Worm (Caenorhabditis elegans): ENCODE results near the gene ets-6.

The ets-6 gene

DNA sequence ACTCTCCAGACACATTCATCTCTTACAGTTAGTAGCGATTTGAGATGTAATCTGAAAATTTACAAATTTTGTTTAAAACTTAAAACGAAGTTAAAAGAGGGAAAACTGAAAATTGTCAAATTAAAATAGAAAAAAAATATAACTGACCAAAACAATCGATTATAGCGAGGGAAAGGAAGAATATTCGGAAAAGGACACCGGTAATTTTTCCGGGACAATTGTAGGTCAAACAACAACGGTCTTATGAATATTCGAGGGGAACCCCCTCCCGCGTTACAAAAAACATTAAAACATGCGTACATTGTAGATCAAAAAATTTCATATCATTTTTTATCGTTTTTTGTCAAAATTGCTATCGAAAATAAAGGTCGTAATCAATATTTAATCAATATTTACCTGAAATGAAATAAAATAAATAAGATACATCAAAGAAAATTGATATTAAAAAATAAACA is 41.7 kb upstream of the ets-6 start, which contains the start of gene C50E3.12:
Gene C50E3.12, minus strand, starts transcription at position 51 of the 455 bp plus-strand sequence.
- no peak for TF ChIP-seq nhr-12 (tag; optimal IDR thresholded peaks at IDR 0.05)
- no peak for TF ChIP-seq ceh-16 (tag; optimal IDR thresholded peaks at IDR 0.05)
- TF ChIP-seq elt-2 (tag; optimal IDR thresholded peaks at IDR 0.05): no peak
- no peak for TF ChIP-seq egl-5 (tag; optimal IDR thresholded peaks at IDR 0.05)
- no peak for TF ChIP-seq eor-1 (tag; optimal IDR thresholded peaks at IDR 0.05)
- no peak for TF ChIP-seq mdl-1 (tag; optimal IDR thresholded peaks at IDR 0.05)
- TF ChIP-seq ZK546.5 (tag; optimal IDR thresholded peaks at IDR 0.05): no peak
- TF ChIP-seq elt-3 (tag; optimal IDR thresholded peaks at IDR 0.05): no peak
- no peak for TF ChIP-seq ztf-11 (tag; optimal IDR thresholded peaks at IDR 0.05)
- TF ChIP-seq nfya-1 (tag; optimal IDR thresholded peaks at IDR 0.05; ENCODE audit: insufficient read depth): no peak
- no peak for TF ChIP-seq tbx-2 (tag; optimal IDR thresholded peaks at IDR 0.05)
- TF ChIP-seq nhr-23 (tag; optimal IDR thresholded peaks at IDR 0.05): no peak
- no peak for TF ChIP-seq ama-1 (optimal IDR thresholded peaks at IDR 0.05)

DNA sequence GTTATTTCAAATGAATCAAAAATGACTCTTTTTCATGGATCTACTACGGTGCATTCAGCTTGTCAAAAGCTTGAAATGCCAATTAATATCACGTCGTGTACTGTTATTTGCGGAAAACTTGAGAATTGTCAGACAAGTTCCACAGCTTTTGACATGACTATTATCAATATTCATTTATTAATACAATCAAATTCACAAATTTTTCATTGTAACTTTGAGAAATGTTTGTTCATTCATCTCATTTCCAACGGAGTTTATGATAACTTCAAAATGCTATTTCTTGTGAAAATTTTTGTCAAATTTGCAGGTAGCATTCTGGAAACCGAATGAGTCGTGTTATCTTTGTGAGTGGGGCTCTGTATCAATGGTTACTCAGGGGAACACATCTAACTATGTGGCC is 37.8 kb upstream of the ets-6 start, which contains the start of gene C50E3.15:
Gene C50E3.15, plus strand, starts transcription at position 301 of the 400 bp plus-strand sequence.
- no peak for TF ChIP-seq aly-2 (tag; optimal IDR thresholded peaks at IDR 0.05)
- TF ChIP-seq fos-1 (tag; optimal IDR thresholded peaks at IDR 0.05): no peak
- TF ChIP-seq ztf-4 (tag; optimal IDR thresholded peaks at IDR 0.05): no peak
- no peak for TF ChIP-seq elt-1 (tag; optimal IDR thresholded peaks at IDR 0.05)
- TF ChIP-seq eor-1 (tag; optimal IDR thresholded peaks at IDR 0.05): no peak
- no peak for TF ChIP-seq nhr-23 (tag; optimal IDR thresholded peaks at IDR 0.05)
- no peak for TF ChIP-seq nhr-237 (tag; optimal IDR thresholded peaks at IDR 0.05)
- TF ChIP-seq jun-1 (tag; optimal IDR thresholded peaks at IDR 0.05): no peak

DNA sequence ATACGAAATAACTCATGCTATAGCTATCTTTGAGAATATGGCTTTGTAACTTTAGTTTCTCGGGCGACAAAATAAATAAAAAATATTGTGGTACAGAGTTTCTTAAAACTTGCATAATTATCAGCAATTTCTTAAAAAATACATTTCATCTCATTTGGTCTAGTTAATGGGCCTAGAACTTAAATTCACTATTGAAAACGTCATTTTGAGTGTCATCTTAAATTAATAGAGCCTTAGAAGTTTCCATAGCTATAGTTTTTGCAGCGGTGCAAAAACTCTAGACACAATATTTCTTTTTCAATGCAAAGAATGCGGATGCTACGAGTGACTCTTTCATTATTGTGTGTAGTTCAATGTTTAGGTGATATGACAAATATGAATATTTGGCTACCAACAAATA is 31.7 kb upstream of the ets-6 start, which contains the start of gene clec-215:
Gene clec-215, plus strand, starts transcription at position 301 of the 400 bp plus-strand sequence.
- no peak for TF ChIP-seq ztf-11 (tag; optimal IDR thresholded peaks at IDR 0.05)
- TF ChIP-seq pqm-1 (tag; optimal IDR thresholded peaks at IDR 0.05): no peak
- no peak for TF ChIP-seq ama-1 (optimal IDR thresholded peaks at IDR 0.05)
- no peak for TF ChIP-seq snpc-4 (tag; optimal IDR thresholded peaks at IDR 0.05)
- TF ChIP-seq skn-1 (tag; optimal IDR thresholded peaks at IDR 0.05): no peak
- TF ChIP-seq nhr-25 (tag; optimal IDR thresholded peaks at IDR 0.05): no peak

DNA sequence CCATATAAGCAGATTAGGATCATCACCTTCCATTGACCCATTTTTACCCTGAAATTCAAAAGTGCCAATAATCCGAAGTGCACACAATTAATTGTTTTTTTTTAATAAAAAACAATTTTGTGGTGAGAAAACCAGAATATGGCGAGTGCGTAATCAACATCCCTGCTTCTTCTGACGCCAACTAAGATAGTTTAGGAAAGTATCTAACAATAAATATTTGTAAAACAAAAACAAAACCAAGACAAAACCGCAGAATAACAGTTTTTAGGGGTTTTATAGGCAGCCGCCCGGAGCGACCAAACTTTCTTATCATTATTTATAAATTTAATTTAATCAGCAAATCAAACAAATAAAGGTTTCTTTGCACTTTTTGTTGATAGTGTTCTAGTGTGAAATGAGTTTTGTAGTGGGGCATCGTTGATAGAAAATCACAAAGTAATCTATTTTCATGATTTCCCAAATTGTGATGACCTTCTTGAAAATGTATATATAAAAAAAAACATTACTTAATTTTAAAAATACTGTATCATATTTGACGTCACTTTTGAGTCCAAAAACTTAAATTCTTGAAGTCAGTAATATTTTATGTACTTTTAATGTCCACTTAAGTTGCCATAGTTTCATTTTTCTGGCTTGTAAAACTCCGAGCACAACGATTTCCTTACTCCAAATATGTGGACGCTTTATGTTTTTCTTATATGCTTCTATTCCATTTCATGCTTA is 29.5 kb upstream of the ets-6 start, which contains the start of the genes folt-3 and clec-214:
Gene folt-3, minus strand, starts transcription at position 51 of the 723 bp plus-strand sequence.
Gene clec-214, plus strand, starts transcription at position 673 of the 723 bp plus-strand sequence.
- no peak for TF ChIP-seq egl-27 (tag; optimal IDR thresholded peaks at IDR 0.05)
- TF ChIP-seq pha-4 (tag; optimal IDR thresholded peaks at IDR 0.05): no peak
- peak; percentile 56 for TF ChIP-seq elt-2 (tag; optimal IDR thresholded peaks at IDR 0.05)

DNA sequence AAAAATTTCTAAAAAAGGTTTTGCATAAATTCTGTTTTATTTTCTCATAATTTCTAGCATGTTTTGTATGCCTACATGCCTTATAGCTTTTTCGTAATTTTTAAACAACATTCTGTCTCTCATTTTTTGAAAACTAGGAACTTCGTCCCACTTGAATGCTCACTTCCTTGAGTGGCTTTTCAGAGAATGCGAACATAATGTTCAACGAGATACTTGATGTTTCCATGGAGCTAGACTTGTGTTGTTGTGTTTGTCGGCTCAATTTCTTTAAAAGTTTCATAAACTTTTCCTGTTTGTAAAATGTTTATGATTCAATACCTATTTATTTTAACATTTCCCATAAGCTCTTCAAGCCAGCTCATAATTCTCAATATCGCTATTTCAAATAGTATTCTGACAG is 24.5 kb upstream of the ets-6 start, which contains the start of gene clec-213:
Gene clec-213, plus strand, starts transcription at position 301 of the 400 bp plus-strand sequence.
- TF ChIP-seq nhr-28 (tag; optimal IDR thresholded peaks at IDR 0.05) (no peak), nhr-67 (tag; optimal IDR thresholded peaks at IDR 0.05) (no peak), tbx-2 (tag; optimal IDR thresholded peaks at IDR 0.05) (no peak), jun-1 (tag; optimal IDR thresholded peaks at IDR 0.05) (no peak), nfya-1 (tag; optimal IDR thresholded peaks at IDR 0.05; ENCODE audit: insufficient read depth) (no peak), ztf-4 (tag; optimal IDR thresholded peaks at IDR 0.05) (no peak), ZK546.5 (tag; optimal IDR thresholded peaks at IDR 0.05) (no peak), nhr-12 (tag; optimal IDR thresholded peaks at IDR 0.05) (no peak), nhr-43 (tag; optimal IDR thresholded peaks at IDR 0.05; ENCODE audit: poor library complexity, severe bottlenecking) (no peak), unc-39 (tag; optimal IDR thresholded peaks at IDR 0.05) (no peak), egl-27 (tag; optimal IDR thresholded peaks at IDR 0.05) (no peak), elt-3 (tag; optimal IDR thresholded peaks at IDR 0.05) (no peak), fkh-10 (GFP tag; optimal IDR thresholded peaks at IDR 0.05) (no peak), lin-15B (tag; optimal IDR thresholded peaks at IDR 0.05) (no peak), ztf-11 (tag; optimal IDR thresholded peaks at IDR 0.05) (no peak)

Measured in whole organism, L3 larva.